Fruit fly (Drosophila melanogaster): ENCODE results near the gene CG33912.

DNA sequence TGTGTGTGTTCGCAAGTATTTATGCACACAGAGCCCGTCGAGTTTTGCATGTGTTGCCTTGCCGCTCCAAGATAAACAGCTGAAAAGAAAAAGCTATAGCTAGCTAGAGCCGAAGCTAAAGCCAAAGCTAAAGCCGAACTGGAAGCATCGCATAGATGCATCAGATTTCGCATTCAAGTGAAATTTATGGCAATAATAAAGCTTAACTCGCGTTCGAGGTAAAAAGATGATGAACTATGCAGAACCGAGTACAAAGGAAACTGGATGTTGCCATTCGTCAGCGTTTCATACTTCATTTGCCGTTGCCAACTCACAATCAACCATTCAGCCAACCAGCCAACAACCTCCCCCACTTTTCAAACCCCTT is 21.2 kb downstream of the CG33912 start:
- TF ChIP-seq EcR (GFP tag; optimal IDR thresholded peaks at IDR 0.05): no peak
- TF ChIP-seq pan (optimal IDR thresholded peaks at IDR 0.05): no peak

All from whole organism.